Worm (Caenorhabditis elegans) whole organism, L4 larva: ENCODE data around the gene B0334.5.

ENCODE experiments used
- D1046.2 ChIP-seq: fragments of 200-800 bp; sonication (Bioruptor generic); IDR thresholded peaks from 2 replicates; pipeline ENCODE4 v1.3.6; 2022; ENCODE audit warnings: missing genetic modification characterization, missing compliant biosample characterization
- R02D3.7 ChIP-seq: fragments of 150-350 bp; sonication (generic microtip); optimal IDR thresholded peaks from 3 replicates; lab custom pipeline; 2014; ENCODE audit warnings: missing biosample characterization, missing genetic modification characterization
- Y5F2A.4 ChIP-seq: fragments of 200-800 bp; sonication (Bioruptor generic); optimal IDR thresholded peaks from 2 replicates; lab custom pipeline; 2018; ENCODE audit warnings: mild to moderate bottlenecking, missing genetic modification characterization, missing compliant biosample characterization
- ZK337.2 ChIP-seq: fragments of 200-800 bp; sonication (Bioruptor generic); IDR thresholded peaks from 2 replicates; pipeline ENCODE4 v1.3.6; 2022; ENCODE audit warnings: missing genetic modification reagents, missing genetic modification characterization, missing compliant biosample characterization
- aha-1 ChIP-seq: fragments of 150-350 bp; peaks from one replicate; lab custom pipeline; 2014; ENCODE audit warnings: missing biosample characterization, missing genetic modification characterization
- ceh-62 ChIP-seq: sonication (generic microtip); optimal IDR thresholded peaks from 2 replicates; lab custom pipeline; 2017; ENCODE audit warnings: missing biosample characterization, missing genetic modification characterization
- ceh-82 ChIP-seq: sonication (generic microtip); optimal IDR thresholded peaks from 2 replicates; lab custom pipeline; 2017; ENCODE audit warnings: missing biosample characterization, missing genetic modification characterization
- cey-2 ChIP-seq: sonication (generic microtip); optimal IDR thresholded peaks from 3 replicates; lab custom pipeline; 2017; ENCODE audit warnings: missing genetic modification characterization, mild to moderate bottlenecking, missing compliant biosample characterization, antibody characterized with exemption, borderline replicate concordance; ENCODE audit not compliant: insufficient read depth
- ctbp-1 ChIP-seq: fragments of 200-800 bp; sonication (Bioruptor generic); IDR thresholded peaks from 2 replicates; pipeline ENCODE4 v1.3.6; 2022; ENCODE audit warnings: missing genetic modification reagents, missing genetic modification characterization, missing compliant biosample characterization
- daf-16 ChIP-seq, 3 experiments: sonication (generic microtip); optimal IDR thresholded peaks; 2 replicates each; lab custom pipeline; 2016 to 2017; ENCODE audit warnings: missing genetic modification characterization in 3 of 3, missing genetic modification reagents in 3 of 3, mild to moderate bottlenecking in 2 of 3, missing compliant biosample characterization in 2 of 3, missing biosample characterization in 1 of 3, moderate library complexity in 1 of 3
- daf-8 ChIP-seq: fragments of 200-800 bp; sonication (Bioruptor generic); IDR thresholded peaks from 2 replicates; pipeline ENCODE4 v1.3.6; 2022; ENCODE audit warnings: missing genetic modification characterization, missing compliant biosample characterization
- dmd-6 ChIP-seq: fragments of 200-800 bp; sonication (Bioruptor generic); IDR thresholded peaks from 2 replicates; pipeline ENCODE4 v1.3.6; 2022; ENCODE audit warnings: missing genetic modification reagents, missing genetic modification characterization, missing compliant biosample characterization
- duxl-1 ChIP-seq: sonication (generic microtip); optimal IDR thresholded peaks from 2 replicates; lab custom pipeline; 2016; ENCODE audit warnings: mild to moderate bottlenecking, missing genetic modification characterization, moderate library complexity, missing compliant biosample characterization; ENCODE audit not compliant: poor library complexity
- dve-1 ChIP-seq: sonication (generic microtip); optimal IDR thresholded peaks from 2 replicates; lab custom pipeline; 2017; ENCODE audit warnings: antibody characterized with exemption, mild to moderate bottlenecking, missing genetic modification characterization, missing compliant biosample characterization; ENCODE audit not compliant: insufficient read depth
- hlh-11 ChIP-seq: fragments of 200-800 bp; sonication (Bioruptor generic); optimal IDR thresholded peaks from 2 replicates; lab custom pipeline; 2018; ENCODE audit warnings: mild to moderate bottlenecking, missing genetic modification characterization, missing compliant biosample characterization
- hlh-30 ChIP-seq: sonication (generic microtip); optimal IDR thresholded peaks from 2 replicates; lab custom pipeline; 2017; ENCODE audit warnings: antibody characterized with exemption, mild to moderate bottlenecking, missing genetic modification characterization, missing compliant biosample characterization; ENCODE audit not compliant: insufficient read depth
- hmg-1.1 ChIP-seq: fragments of 200-800 bp; sonication (Bioruptor generic); IDR thresholded peaks from 2 replicates; pipeline ENCODE4 v1.3.6; 2022; ENCODE audit warnings: missing genetic modification reagents, missing genetic modification characterization, missing compliant biosample characterization
- lin-13 ChIP-seq: fragments of 150-350 bp; optimal IDR thresholded peaks from 2 replicates; lab custom pipeline; 2014; ENCODE audit warnings: missing biosample characterization, missing genetic modification reagents, missing genetic modification characterization
- lin-38 ChIP-seq: fragments of 200-800 bp; sonication (Bioruptor generic); IDR thresholded peaks from 2 replicates; pipeline ENCODE4 v1.3.6; 2022; ENCODE audit warnings: missing genetic modification reagents, missing genetic modification characterization, missing compliant biosample characterization
- lin-39 ChIP-seq: fragments of 150-350 bp; optimal IDR thresholded peaks from 2 replicates; lab custom pipeline; 2014; ENCODE audit warnings: missing biosample characterization, missing genetic modification reagents, missing genetic modification characterization
- lsy-2 ChIP-seq, 2 experiments: fragments of 150-350 bp in 1 of 2; sonication (generic microtip) in 1 of 2; optimal IDR thresholded peaks; 2 replicates each; lab custom pipeline; 2014 to 2017; ENCODE audit warnings: missing biosample characterization in 2 of 2, missing genetic modification characterization in 2 of 2
- mdl-1 ChIP-seq, 2 experiments: fragments of 150-350 bp in 1 of 2; sonication (generic microtip) in 1 of 2; optimal IDR thresholded peaks; 2 replicates each; lab custom pipeline; 2014 to 2017; ENCODE audit warnings: missing biosample characterization in 2 of 2, missing genetic modification characterization in 2 of 2
- mep-1 ChIP-seq: fragments of 150-350 bp; sonication (generic microtip); optimal IDR thresholded peaks from 3 replicates; lab custom pipeline; 2014; ENCODE audit warnings: missing biosample characterization, missing genetic modification characterization
- mes-2 ChIP-seq: sonication (generic microtip); optimal IDR thresholded peaks from 2 replicates; lab custom pipeline; 2016; ENCODE audit warnings: missing genotype, mild to moderate bottlenecking, missing genetic modification characterization, missing compliant biosample characterization; ENCODE audit not compliant: poor library complexity, severe bottlenecking
- nhr-11 ChIP-seq: fragments of 150-350 bp; optimal IDR thresholded peaks from 2 replicates; lab custom pipeline; 2014; ENCODE audit warnings: missing biosample characterization, missing genetic modification characterization
- nhr-111 ChIP-seq: fragments of 200-800 bp; sonication (Bioruptor generic); optimal IDR thresholded peaks from 2 replicates; lab custom pipeline; 2018; ENCODE audit warnings: mild to moderate bottlenecking, missing genetic modification characterization, missing compliant biosample characterization
- nhr-25 ChIP-seq: sonication (generic microtip); optimal IDR thresholded peaks from 2 replicates; lab custom pipeline; 2017; ENCODE audit warnings: missing genetic modification characterization, mild to moderate bottlenecking, missing compliant biosample characterization, antibody characterized with exemption, moderate library complexity, borderline replicate concordance; ENCODE audit not compliant: insufficient read depth
- nhr-28 ChIP-seq: fragments of 150-350 bp; optimal IDR thresholded peaks from 2 replicates; lab custom pipeline; 2014; ENCODE audit warnings: missing biosample characterization, missing genetic modification characterization
- nhr-42 ChIP-seq: fragments of 200-800 bp; sonication (Bioruptor generic); IDR thresholded peaks from 2 replicates; pipeline ENCODE4 v1.3.6; 2022; ENCODE audit warnings: missing genetic modification characterization, missing compliant biosample characterization
- nhr-48 ChIP-seq: sonication (generic microtip); optimal IDR thresholded peaks from 2 replicates; lab custom pipeline; 2016; ENCODE audit warnings: mild to moderate bottlenecking, missing genetic modification characterization, missing compliant biosample characterization
- nhr-76 ChIP-seq: fragments of 150-350 bp; optimal IDR thresholded peaks from 2 replicates; lab custom pipeline; 2014; ENCODE audit warnings: missing biosample characterization, missing genetic modification characterization
- nhr-77 ChIP-seq: fragments of 150-350 bp; optimal IDR thresholded peaks from 2 replicates; lab custom pipeline; 2014; ENCODE audit warnings: missing biosample characterization, missing genetic modification characterization
- pqm-1 ChIP-seq: sonication (generic microtip); optimal IDR thresholded peaks from 2 replicates; lab custom pipeline; 2017; ENCODE audit warnings: missing biosample characterization, missing genetic modification characterization
- rbr-2 ChIP-seq: sonication (generic microtip); optimal IDR thresholded peaks from 2 replicates; lab custom pipeline; 2016; ENCODE audit warnings: missing genotype, missing genetic modification characterization, missing compliant biosample characterization
- set-16 ChIP-seq: fragments of 200-800 bp; sonication (Bioruptor generic); IDR thresholded peaks from 2 replicates; pipeline ENCODE4 v1.3.6; 2022; ENCODE audit warnings: missing genetic modification reagents, missing genetic modification characterization, missing compliant biosample characterization
- unc-62 ChIP-seq, 3 experiments: fragments of 150-350 bp in 1 of 3; sonication (generic microtip); optimal IDR thresholded peaks in 2 of 3; peaks in 1 of 3; 1 replicate in 1 of 3; 2 replicates in 2 of 3; lab custom pipeline; 2014 to 2017; ENCODE audit warnings: missing biosample characterization in 3 of 3, missing genetic modification characterization in 3 of 3, missing genetic modification reagents in 3 of 3, missing genotype in 1 of 3
- zfp-2 ChIP-seq: sonication (generic microtip); optimal IDR thresholded peaks from 2 replicates; lab custom pipeline; 2016; ENCODE audit warnings: mild to moderate bottlenecking, missing genetic modification characterization, missing compliant biosample characterization

B0334.5 gene

ce11 chrII:11453025-11453424 is 44.4 kb upstream of the B0334.5 start, which contains the start of gene rsp-1 (continued):
- TF ChIP-seq cey-2 (tag; lab: Kevin White, UChicago) (no peak), nhr-11 (tag; lab: Kevin White, UChicago) (peak; percentile 77), zfp-2 (tag; lab: Kevin White, UChicago) (peak; percentile 54), ZK337.2 (no peak), ceh-82 (tag; lab: Kevin White, UChicago) (no peak), nhr-28 (tag; lab: Kevin White, UChicago) (peak; percentile 79), rbr-2 (peak; percentile 94), nhr-76 (no peak), nhr-25 (tag; lab: Kevin White, UChicago) (peak; percentile 75), nhr-77 (tag; lab: Kevin White, UChicago) (peak; percentile 92), hlh-30 (tag; lab: Kevin White, UChicago) (peak; percentile 85), unc-62 (GFP tag; optimal IDR thresholded peaks at IDR 0.05 in 1 of 2; lab: Kevin White, UChicago) (peak in 1 of 2 experiments; percentile 99), unc-62 (tag; optimal IDR thresholded peaks at IDR 0.05; lab: Kevin White, UChicago) (no peak), nhr-111 (GFP tag; lab: Kevin White, UChicago) (no peak), daf-8 (GFP tag; lab: Robert Waterston, UW) (no peak)

- TF ChIP-seq Y5F2A.4 = no peak
- no peak for TF ChIP-seq lin-39 (tag; lab: Kevin White, UChicago)
- no peak for TF ChIP-seq nhr-42
- peak; percentile 13; the same call in 1 of the 2 replicates for TF ChIP-seq dmd-6 (GFP tag; lab: Robert Waterston, UW)
- TF ChIP-seq hmg-1.1 = 0 out of 2 replicates have a peak, but pooled peaks have one; percentile 10
- no peak for TF ChIP-seq lin-13 (GFP tag; lab: Kevin White, UChicago)
- no peak for TF ChIP-seq ceh-62 (tag; lab: Kevin White, UChicago)
- TF ChIP-seq mes-2 = no peak
Measured at ce11 chrII:11453639-11454038, 43.8 kb upstream of the B0334.5 start.

ce11 chrII:11455140-11455539 is 42.3 kb upstream of the B0334.5 start:
- TF ChIP-seq set-16 (GFP tag; lab: Robert Waterston, UW) = peak; percentile 89
- TF ChIP-seq aha-1 (tag; lab: Kevin White, UChicago) = peak; percentile 13
- no peak for TF ChIP-seq hlh-30 (tag; lab: Kevin White, UChicago)
- TF ChIP-seq, all 104 proteins: peak for 2

ce11 chrII:11455715-11456114 is 41.8 kb upstream of the B0334.5 start:
- TF ChIP-seq daf-8 (GFP tag; lab: Robert Waterston, UW) (no peak), D1046.2 (GFP tag; lab: Robert Waterston, UW) (no peak), lin-38 (peak; percentile 30), hlh-30 (tag; lab: Kevin White, UChicago) (no peak), mes-2 (peak; percentile 25), lsy-2 (tag; optimal IDR thresholded peaks at IDR 0.05; lab: Kevin White, UChicago) (no peak), mep-1 (tag; lab: Kevin White, UChicago) (peak; percentile 5), R02D3.7 (no peak), nhr-48 (tag; lab: Kevin White, UChicago) (no peak)
- TF ChIP-seq, all 104 proteins: peak for 3

ce11 chrII:11459883-11460282 is 37.6 kb upstream of the B0334.5 start:
- TF ChIP-seq dmd-6 (GFP tag; lab: Robert Waterston, UW) = peak; percentile 27; the same call in 1 of the 2 replicates
- TF ChIP-seq duxl-1 = no peak
- TF ChIP-seq lin-38 = peak; percentile 20; the same call in 1 of the 2 replicates
- TF ChIP-seq pqm-1 (tag; lab: Kevin White, UChicago) = peak; percentile 54
- no peak for TF ChIP-seq ctbp-1 (GFP tag; lab: Robert Waterston, UW)
- TF ChIP-seq daf-16 (GFP tag; optimal IDR thresholded peaks at IDR 0.05; lab: Kevin White, UChicago) = no peak
- peak; percentile 43 for TF ChIP-seq daf-16 (tag; optimal IDR thresholded peaks at IDR 0.05; lab: Kevin White, UChicago)
- TF ChIP-seq hlh-11 (tag; lab: Kevin White, UChicago) = peak; percentile 40
- no peak for TF ChIP-seq mep-1 (tag; lab: Kevin White, UChicago)
- TF ChIP-seq dve-1 (tag; lab: Kevin White, UChicago) = peak; percentile 39
- TF ChIP-seq aha-1 (tag; lab: Kevin White, UChicago) = peak; percentile 12
- TF ChIP-seq nhr-77 (tag; lab: Kevin White, UChicago) = peak; percentile 11
- TF ChIP-seq mdl-1 (tag; optimal IDR thresholded peaks at IDR 0.05; lab: Kevin White, UChicago) = no peak
- TF ChIP-seq nhr-28 (tag; lab: Kevin White, UChicago) = peak; percentile 75
